Worm (Caenorhabditis elegans): Measurements from ENCODE around the gene dlc-4.

- TF ChIP-seq lsy-2 (tag; optimal IDR thresholded peaks at IDR 0.05) (no peak), nhr-11 (tag; optimal IDR thresholded peaks at IDR 0.05) (no peak), snpc-4 (tag; optimal IDR thresholded peaks at IDR 0.05) (no peak), ama-1 (optimal IDR thresholded peaks at IDR 0.05) (no peak)
Measured at ce11 chrIV:16476081-16476480, 33.0 kb downstream of the dlc-4 start.

Measured in whole organism, L1 larva.